Worm (Caenorhabditis elegans): ENCODE measurements around the gene mrpl-36.

Gene mrpl-36

DNA sequence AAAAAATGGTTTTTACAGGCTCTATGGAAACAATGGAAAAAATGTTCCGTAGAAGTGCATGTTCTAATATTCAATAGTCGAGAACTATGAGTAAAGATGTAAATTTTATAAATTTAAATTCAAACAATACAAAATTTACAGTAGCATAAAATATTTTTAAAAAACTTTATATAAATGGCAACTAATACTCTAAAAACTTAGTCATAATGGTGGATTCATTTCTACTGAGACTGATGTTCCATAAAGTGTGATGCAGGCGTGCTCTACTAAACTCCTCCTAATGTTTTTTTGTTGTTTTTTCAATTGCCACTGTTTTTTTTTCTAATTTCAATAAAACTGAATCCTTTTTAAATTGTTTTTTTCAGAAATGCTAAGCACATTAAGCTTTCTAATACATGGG lies 39.7 kb downstream of the mrpl-36 start, which contains the start of gene gtap-2 (continued):
- peak; percentile 20 for TF ChIP-seq nhr-71 (tag; optimal IDR thresholded peaks at IDR 0.05)
- no peak for TF ChIP-seq hpl-2 (GFP tag; optimal IDR thresholded peaks at IDR 0.05)

DNA sequence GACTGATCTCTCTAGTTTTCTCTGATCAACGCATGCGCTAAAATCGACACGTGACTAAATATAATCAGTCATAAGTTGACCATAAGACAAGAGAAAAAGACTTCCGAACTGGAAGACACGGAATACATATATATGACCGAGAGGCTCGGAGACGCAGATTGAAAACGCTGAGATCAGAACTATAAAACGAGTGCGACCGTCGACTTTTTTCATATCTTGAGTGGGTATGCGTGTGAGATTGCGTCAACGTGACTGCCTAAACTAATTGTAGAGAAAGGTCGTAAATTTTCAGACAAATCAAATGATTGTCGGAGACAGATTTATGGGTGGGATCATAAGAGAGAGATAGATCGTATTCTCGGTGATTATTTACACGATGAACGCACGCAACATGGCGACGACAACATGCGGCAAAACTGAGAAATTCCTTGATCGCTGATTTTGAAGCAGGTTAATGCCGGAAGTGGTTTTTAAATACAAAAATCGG lies 40.3 kb downstream of the mrpl-36 start:
- no peak for TF ChIP-seq hlh-4 (tag; optimal IDR thresholded peaks at IDR 0.05)
- no peak for TF ChIP-seq nhr-84 (tag; optimal IDR thresholded peaks at IDR 0.05)
- TF ChIP-seq fkh-10 (GFP tag; optimal IDR thresholded peaks at IDR 0.05): no peak
- peak; percentile 4 for TF ChIP-seq jun-1 (tag; optimal IDR thresholded peaks at IDR 0.05)
- TF ChIP-seq mep-1 (tag; optimal IDR thresholded peaks at IDR 0.05): peak; percentile 32
- TF ChIP-seq unc-130 (tag; optimal IDR thresholded peaks at IDR 0.05): no peak
- TF ChIP-seq lin-14 (GFP tag; optimal IDR thresholded peaks at IDR 0.05): peak; percentile 28
- TF ChIP-seq nhr-19 (GFP tag; conservative IDR thresholded peaks at IDR 0.05): peak; percentile 42
- peak; percentile 58 for TF ChIP-seq ama-1 (optimal IDR thresholded peaks at IDR 0.05)
- TF ChIP-seq xbp-1 (tag; optimal IDR thresholded peaks at IDR 0.05): no peak
- TF ChIP-seq sptf-1 (tag; optimal IDR thresholded peaks at IDR 0.05): no peak
- TF ChIP-seq ztf-11 (tag; optimal IDR thresholded peaks at IDR 0.05): no peak
- no peak for TF ChIP-seq snpc-4 (tag; optimal IDR thresholded peaks at IDR 0.05)
- TF ChIP-seq elt-2 (tag; optimal IDR thresholded peaks at IDR 0.05): peak; percentile 59
- no peak for TF ChIP-seq mef-2 (tag; optimal IDR thresholded peaks at IDR 0.05)
- no peak for TF ChIP-seq unc-30 (tag; optimal IDR thresholded peaks at IDR 0.05)
- no peak for TF ChIP-seq nhr-76 (tag; optimal IDR thresholded peaks at IDR 0.05)
- no peak for TF ChIP-seq tlp-1 (tag; optimal IDR thresholded peaks at IDR 0.05)
- TF ChIP-seq egl-13 (tag; optimal IDR thresholded peaks at IDR 0.05): no peak
- TF ChIP-seq mdl-1 (tag; optimal IDR thresholded peaks at IDR 0.05): peak in 1 of 2 experiments; percentile 66
- TF ChIP-seq efl-1 (optimal IDR thresholded peaks at IDR 0.05): no peak
- peak in 1 of 2 experiments; percentile 91 for TF ChIP-seq efl-1 (GFP tag; optimal IDR thresholded peaks at IDR 0.05 in 1 of 2)
- TF ChIP-seq ztf-4 (tag; optimal IDR thresholded peaks at IDR 0.05): peak; percentile 64
- no peak for TF ChIP-seq lin-15B (tag; optimal IDR thresholded peaks at IDR 0.05)
- TF ChIP-seq efl-3 (GFP tag; optimal IDR thresholded peaks at IDR 0.05): no peak
- TF ChIP-seq nhr-47 (tag; optimal IDR thresholded peaks at IDR 0.05): peak; percentile 34
- peak; percentile 83 for TF ChIP-seq nhr-85 (tag)
- TF ChIP-seq ceh-63 (GFP tag; optimal IDR thresholded peaks at IDR 0.05): no peak
- TF ChIP-seq nhr-20 (tag; optimal IDR thresholded peaks at IDR 0.05): peak; percentile 65
- TF ChIP-seq ceh-8 (GFP tag; optimal IDR thresholded peaks at IDR 0.05): no peak
- no peak for TF ChIP-seq fos-1 (tag; optimal IDR thresholded peaks at IDR 0.05)
- TF ChIP-seq lin-13 (GFP tag; optimal IDR thresholded peaks at IDR 0.05): no peak
- peak; percentile 43 for TF ChIP-seq nhr-90 (tag; optimal IDR thresholded peaks at IDR 0.05; ENCODE audit: poor library complexity)
- peak; percentile 71 for TF ChIP-seq nhr-71 (tag; optimal IDR thresholded peaks at IDR 0.05)
- no peak for TF ChIP-seq pax-3 (tag; optimal IDR thresholded peaks at IDR 0.05)
- peak in 1 of 2 experiments; percentile 74 for TF ChIP-seq lin-35 (GFP tag; optimal IDR thresholded peaks at IDR 0.05)
- no peak for TF ChIP-seq egl-27 (tag; optimal IDR thresholded peaks at IDR 0.05)
- peak; percentile 67 for TF ChIP-seq blmp-1 (tag; optimal IDR thresholded peaks at IDR 0.05)
- peak in 1 of 2 experiments; percentile 39 for TF ChIP-seq lsy-2 (tag; optimal IDR thresholded peaks at IDR 0.05)
- no peak for TF ChIP-seq hlh-17 (GFP tag; optimal IDR thresholded peaks at IDR 0.05; ENCODE audit: borderline replicate concordance)
- TF ChIP-seq hpl-2 (GFP tag; optimal IDR thresholded peaks at IDR 0.05): no peak
- TF ChIP-seq vab-15 (tag; optimal IDR thresholded peaks at IDR 0.05): peak; percentile 58
- no peak for TF ChIP-seq aha-1 (tag; optimal IDR thresholded peaks at IDR 0.05)
- TF ChIP-seq rnt-1 (tag; optimal IDR thresholded peaks at IDR 0.05): peak; percentile 21
- peak; percentile 58 for TF ChIP-seq snu-23 (GFP tag; optimal IDR thresholded peaks at IDR 0.05)
- no peak for TF ChIP-seq pqm-1 (tag; optimal IDR thresholded peaks at IDR 0.05)
- TF ChIP-seq C04F5.9 (tag; optimal IDR thresholded peaks at IDR 0.05): no peak
- TF ChIP-seq tbx-2 (tag; optimal IDR thresholded peaks at IDR 0.05): no peak
- peak; percentile 28 for TF ChIP-seq lir-3 (tag; optimal IDR thresholded peaks at IDR 0.05; ENCODE audit: poor library complexity)
- TF ChIP-seq ceh-90 (tag; optimal IDR thresholded peaks at IDR 0.05): no peak
- no peak for TF ChIP-seq ceh-82 (tag; optimal IDR thresholded peaks at IDR 0.05)
